Fruit fly (Drosophila melanogaster): ENCODE measurements around the gene larp.

DNA sequence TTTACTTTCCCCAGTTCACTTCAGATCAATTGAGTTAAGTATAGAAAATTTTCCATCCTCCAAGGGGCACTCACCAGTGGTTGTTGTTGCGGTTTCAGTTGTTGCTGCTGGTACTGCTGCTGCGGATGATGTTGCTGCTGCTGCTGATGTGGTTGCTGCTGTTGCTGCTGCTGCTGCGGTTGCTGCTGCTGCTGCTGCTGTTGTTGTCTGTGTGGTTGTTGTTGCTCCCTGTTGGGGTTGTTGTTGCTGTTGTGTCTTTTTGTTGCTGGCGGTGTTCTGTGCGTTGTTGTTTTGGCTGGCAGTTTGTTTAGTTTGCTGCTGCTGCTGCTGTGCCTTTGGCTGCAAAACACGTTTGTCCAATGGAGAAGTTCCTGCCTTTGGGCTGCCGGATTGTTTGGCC, 10.8 kb downstream of the larp start:
- no peak for TF ChIP-seq CG14441 (GFP tag; IDR thresholded peaks at IDR 0.05)
- TF ChIP-seq CG9437 (GFP tag; optimal IDR thresholded peaks at IDR 0.05), result no peak
- TF ChIP-seq nerfin-1 (tag; optimal IDR thresholded peaks at IDR 0.05), result no peak
- TF ChIP-seq Med (GFP tag), result peak; percentile 32
- no peak for TF ChIP-seq CG34376 (GFP tag; optimal IDR thresholded peaks at IDR 0.05)
- no peak for TF ChIP-seq ac (GFP tag; optimal IDR thresholded peaks at IDR 0.05)
- no peak for TF ChIP-seq CG8089 (GFP tag; optimal IDR thresholded peaks at IDR 0.05)

All from whole organism, embryonic.